Worm (Caenorhabditis elegans) whole organism, L4 larva: Measurements from ENCODE around the gene toc-1.

Experiments
- F26F4.8 ChIP-seq: fragments of 200-800 bp; sonication (Bioruptor generic); conservative IDR thresholded peaks from 2 replicates; pipeline ENCODE4 v1.3.6; 2022; ENCODE audit warnings: missing genetic modification characterization, missing compliant biosample characterization
- R02D3.7 ChIP-seq: fragments of 150-350 bp; sonication (generic microtip); optimal IDR thresholded peaks from 3 replicates; lab custom pipeline; 2014; ENCODE audit warnings: missing biosample characterization, missing genetic modification characterization
- T20F7.1 ChIP-seq: fragments of 200-800 bp; sonication (Bioruptor generic); optimal IDR thresholded peaks from 2 replicates; lab custom pipeline; 2018; ENCODE audit warnings: mild to moderate bottlenecking, missing genetic modification characterization, missing compliant biosample characterization
- T26A8.4 ChIP-seq: fragments of 200-800 bp; sonication (Bioruptor generic); IDR thresholded peaks from 2 replicates; pipeline ENCODE4 v1.3.6; 2022; ENCODE audit warnings: missing genetic modification characterization, missing compliant biosample characterization
- Y105C5A.15 ChIP-seq: fragments of 200-800 bp; sonication (Bioruptor generic); IDR thresholded peaks from 2 replicates; pipeline ENCODE4 v1.3.6; 2022; ENCODE audit warnings: missing genetic modification characterization, missing compliant biosample characterization
- Y5F2A.4 ChIP-seq: fragments of 200-800 bp; sonication (Bioruptor generic); optimal IDR thresholded peaks from 2 replicates; lab custom pipeline; 2018; ENCODE audit warnings: mild to moderate bottlenecking, missing genetic modification characterization, missing compliant biosample characterization
- ama-1 ChIP-seq: fragments of 150-350 bp; optimal IDR thresholded peaks from 2 replicates; lab custom pipeline; 2014; ENCODE audit warnings: inconsistent platforms, mixed read lengths
- arid-1 ChIP-seq: fragments of 200-800 bp; sonication (Bioruptor generic); conservative IDR thresholded peaks from 2 replicates; pipeline ENCODE4 v1.3.6; 2022; ENCODE audit warnings: missing genetic modification reagents, missing genetic modification characterization, missing compliant biosample characterization
- ceh-20 ChIP-seq: fragments of 200-800 bp; sonication (Bioruptor generic); IDR thresholded peaks from 2 replicates; pipeline ENCODE4 v1.3.6; 2022; ENCODE audit warnings: missing genetic modification reagents, missing genetic modification characterization, missing compliant biosample characterization
- ceh-28 ChIP-seq: fragments of 150-350 bp; optimal IDR thresholded peaks from 2 replicates; lab custom pipeline; 2014; ENCODE audit warnings: missing biosample characterization, missing genetic modification reagents, missing genetic modification characterization
- ceh-32 ChIP-seq: sonication (generic microtip); optimal IDR thresholded peaks from 2 replicates; lab custom pipeline; 2016; ENCODE audit warnings: mild to moderate bottlenecking, missing genetic modification characterization, missing compliant biosample characterization; ENCODE audit not compliant: poor library complexity
- ceh-62 ChIP-seq: sonication (generic microtip); optimal IDR thresholded peaks from 2 replicates; lab custom pipeline; 2017; ENCODE audit warnings: missing biosample characterization, missing genetic modification characterization
- ceh-82 ChIP-seq: sonication (generic microtip); optimal IDR thresholded peaks from 2 replicates; lab custom pipeline; 2017; ENCODE audit warnings: missing biosample characterization, missing genetic modification characterization
- ctbp-1 ChIP-seq: fragments of 200-800 bp; sonication (Bioruptor generic); IDR thresholded peaks from 2 replicates; pipeline ENCODE4 v1.3.6; 2022; ENCODE audit warnings: missing genetic modification reagents, missing genetic modification characterization, missing compliant biosample characterization
- daf-12 ChIP-seq: fragments of 150-350 bp; optimal IDR thresholded peaks from 2 replicates; lab custom pipeline; 2014; ENCODE audit warnings: missing biosample characterization, missing genetic modification reagents, missing genetic modification characterization
- daf-19 ChIP-seq: fragments of 200-800 bp; sonication (Bioruptor generic); conservative IDR thresholded peaks from 2 replicates; pipeline ENCODE4 v1.3.6; 2022; ENCODE audit warnings: missing genetic modification characterization, missing compliant biosample characterization
- dmd-9 ChIP-seq: fragments of 200-800 bp; sonication (Bioruptor generic); IDR thresholded peaks from 2 replicates; pipeline ENCODE4 v1.3.6; 2022; ENCODE audit warnings: missing genetic modification reagents, missing genetic modification characterization, missing compliant biosample characterization
- duxl-1 ChIP-seq: sonication (generic microtip); optimal IDR thresholded peaks from 2 replicates; lab custom pipeline; 2016; ENCODE audit warnings: mild to moderate bottlenecking, missing genetic modification characterization, moderate library complexity, missing compliant biosample characterization; ENCODE audit not compliant: poor library complexity
- dve-1 ChIP-seq: sonication (generic microtip); optimal IDR thresholded peaks from 2 replicates; lab custom pipeline; 2017; ENCODE audit warnings: antibody characterized with exemption, mild to moderate bottlenecking, missing genetic modification characterization, missing compliant biosample characterization; ENCODE audit not compliant: insufficient read depth
- egl-27 ChIP-seq: sonication (generic microtip); optimal IDR thresholded peaks from 3 replicates; lab custom pipeline; 2017; ENCODE audit warnings: missing biosample characterization, missing genetic modification reagents, missing genetic modification characterization
- fos-1 ChIP-seq: fragments of 150-350 bp; optimal IDR thresholded peaks from 2 replicates; lab custom pipeline; 2014; ENCODE audit warnings: missing biosample characterization, missing genetic modification characterization
- gei-8 ChIP-seq: fragments of 200-800 bp; sonication (Bioruptor generic); optimal IDR thresholded peaks from 2 replicates; lab custom pipeline; 2018; ENCODE audit warnings: mild to moderate bottlenecking, missing genetic modification characterization, missing compliant biosample characterization
- hif-1 ChIP-seq, 2 experiments: sonication (generic microtip); optimal IDR thresholded peaks; 2 replicates each; lab custom pipeline; 2016 to 2017; ENCODE audit warnings: missing compliant biosample characterization in 2 of 2, missing genetic modification characterization in 2 of 2, missing genetic modification reagents in 2 of 2, missing genotype in 2 of 2, mild to moderate bottlenecking in 1 of 2
- hlh-11 ChIP-seq: fragments of 200-800 bp; sonication (Bioruptor generic); optimal IDR thresholded peaks from 2 replicates; lab custom pipeline; 2018; ENCODE audit warnings: mild to moderate bottlenecking, missing genetic modification characterization, missing compliant biosample characterization
- lim-7 ChIP-seq: fragments of 200-800 bp; sonication (Bioruptor generic); IDR thresholded peaks from 2 replicates; pipeline ENCODE4 v1.3.6; 2022; ENCODE audit warnings: missing genetic modification characterization, missing compliant biosample characterization
- lin-13 ChIP-seq: fragments of 150-350 bp; optimal IDR thresholded peaks from 2 replicates; lab custom pipeline; 2014; ENCODE audit warnings: missing biosample characterization, missing genetic modification reagents, missing genetic modification characterization
- lin-15B ChIP-seq: fragments of 150-350 bp; sonication (generic microtip); optimal IDR thresholded peaks from 3 replicates; lab custom pipeline; 2014; ENCODE audit warnings: missing biosample characterization, missing genetic modification characterization
- lin-38 ChIP-seq: fragments of 200-800 bp; sonication (Bioruptor generic); IDR thresholded peaks from 2 replicates; pipeline ENCODE4 v1.3.6; 2022; ENCODE audit warnings: missing genetic modification reagents, missing genetic modification characterization, missing compliant biosample characterization
- lir-3 ChIP-seq: sonication (generic microtip); optimal IDR thresholded peaks from 2 replicates; lab custom pipeline; 2016; ENCODE audit warnings: mild to moderate bottlenecking, missing genetic modification characterization, missing compliant biosample characterization
- lsy-2 ChIP-seq, 2 experiments: fragments of 150-350 bp in 1 of 2; sonication (generic microtip) in 1 of 2; optimal IDR thresholded peaks; 2 replicates each; lab custom pipeline; 2014 to 2017; ENCODE audit warnings: missing biosample characterization in 2 of 2, missing genetic modification characterization in 2 of 2
- madf-5 ChIP-seq, 2 experiments: fragments of 200-800 bp; sonication (Bioruptor generic); IDR thresholded peaks; 2 replicates each; pipeline ENCODE4 v1.3.6; 2022; ENCODE audit warnings: missing compliant biosample characterization in 2 of 2, missing genetic modification characterization in 2 of 2
- mxl-3 ChIP-seq: fragments of 200-800 bp; sonication (Bioruptor generic); optimal IDR thresholded peaks from 2 replicates; lab custom pipeline; 2018; ENCODE audit warnings: mild to moderate bottlenecking, missing genetic modification characterization, missing compliant biosample characterization
- nhr-111 ChIP-seq: fragments of 200-800 bp; sonication (Bioruptor generic); optimal IDR thresholded peaks from 2 replicates; lab custom pipeline; 2018; ENCODE audit warnings: mild to moderate bottlenecking, missing genetic modification characterization, missing compliant biosample characterization
- nhr-28 ChIP-seq: fragments of 150-350 bp; optimal IDR thresholded peaks from 2 replicates; lab custom pipeline; 2014; ENCODE audit warnings: missing biosample characterization, missing genetic modification characterization
- nhr-41 ChIP-seq: fragments of 200-800 bp; sonication (Bioruptor generic); IDR thresholded peaks from 2 replicates; pipeline ENCODE4 v1.3.6; 2022; ENCODE audit warnings: missing genetic modification reagents, missing genetic modification characterization, missing compliant biosample characterization
- nhr-48 ChIP-seq: sonication (generic microtip); optimal IDR thresholded peaks from 2 replicates; lab custom pipeline; 2016; ENCODE audit warnings: mild to moderate bottlenecking, missing genetic modification characterization, missing compliant biosample characterization
- nhr-76 ChIP-seq: fragments of 150-350 bp; optimal IDR thresholded peaks from 2 replicates; lab custom pipeline; 2014; ENCODE audit warnings: missing biosample characterization, missing genetic modification characterization
- nhr-77 ChIP-seq: fragments of 150-350 bp; optimal IDR thresholded peaks from 2 replicates; lab custom pipeline; 2014; ENCODE audit warnings: missing biosample characterization, missing genetic modification characterization
- rbr-2 ChIP-seq: sonication (generic microtip); optimal IDR thresholded peaks from 2 replicates; lab custom pipeline; 2016; ENCODE audit warnings: missing genotype, missing genetic modification characterization, missing compliant biosample characterization
- sdz-12 ChIP-seq: fragments of 200-800 bp; sonication (Bioruptor generic); optimal IDR thresholded peaks from 2 replicates; lab custom pipeline; 2018; ENCODE audit warnings: mild to moderate bottlenecking, missing genetic modification characterization, missing compliant biosample characterization
- snpc-1.2 ChIP-seq: fragments of 200-800 bp; sonication (Bioruptor generic); IDR thresholded peaks from 2 replicates; pipeline ENCODE4 v1.3.6; 2022; ENCODE audit warnings: missing genetic modification reagents, missing genetic modification characterization, missing compliant biosample characterization
- spr-1 ChIP-seq: sonication (generic microtip); optimal IDR thresholded peaks from 2 replicates; lab custom pipeline; 2016; ENCODE audit warnings: mild to moderate bottlenecking, missing genetic modification characterization, missing compliant biosample characterization
- spr-3 ChIP-seq: fragments of 200-800 bp; sonication (Bioruptor generic); optimal IDR thresholded peaks from 2 replicates; lab custom pipeline; 2018; ENCODE audit warnings: mild to moderate bottlenecking, missing genetic modification characterization, missing compliant biosample characterization
- unc-130 ChIP-seq: sonication (generic microtip); optimal IDR thresholded peaks from 2 replicates; lab custom pipeline; 2016; ENCODE audit warnings: missing genetic modification reagents, missing genetic modification characterization, missing compliant biosample characterization
- unc-39 ChIP-seq: sonication (generic microtip); optimal IDR thresholded peaks from 2 replicates; lab custom pipeline; 2017; ENCODE audit warnings: missing biosample characterization, missing genetic modification characterization
- zfp-2 ChIP-seq: sonication (generic microtip); optimal IDR thresholded peaks from 2 replicates; lab custom pipeline; 2016; ENCODE audit warnings: mild to moderate bottlenecking, missing genetic modification characterization, missing compliant biosample characterization
- zip-11 ChIP-seq: fragments of 200-800 bp; sonication (Bioruptor generic); IDR thresholded peaks from 2 replicates; pipeline ENCODE4 v1.3.6; 2022; ENCODE audit warnings: missing genetic modification characterization, missing compliant biosample characterization
- zip-2 ChIP-seq: fragments of 150-350 bp; optimal IDR thresholded peaks from 2 replicates; lab custom pipeline; 2014; ENCODE audit warnings: missing biosample characterization, missing genetic modification characterization
- ztf-11 ChIP-seq: fragments of 150-350 bp; optimal IDR thresholded peaks from 2 replicates; lab custom pipeline; 2014; ENCODE audit warnings: missing biosample characterization, missing genetic modification characterization

The toc-1 gene

ce11 chrIII:5294867-5295266 is 19.8 kb downstream of the toc-1 start (continued):
- TF ChIP-seq dve-1 (tag; lab: Kevin White, UChicago) (peak; percentile 50), ceh-82 (tag; lab: Kevin White, UChicago) (no peak), arid-1 (GFP tag; lab: Robert Waterston, UW) (peak; percentile 90), lin-38 (GFP tag; lab: Robert Waterston, UW) (peak; percentile 83), lim-7 (peak; percentile 96), lir-3 (tag; lab: Kevin White, UChicago) (peak; percentile 81), lin-15B (tag; lab: Kevin White, UChicago) (no peak), nhr-77 (tag; lab: Kevin White, UChicago) (no peak), zip-11 (GFP tag; lab: Robert Waterston, UW) (peak; percentile 58; the same call in 1 of the 2 replicates), unc-39 (tag; lab: Kevin White, UChicago) (no peak), nhr-48 (tag; lab: Kevin White, UChicago) (peak; percentile 39), ztf-11 (tag; lab: Kevin White, UChicago) (no peak), nhr-41 (GFP tag; lab: Robert Waterston, UW) (peak; percentile 65; the same call in 1 of the 2 replicates), ceh-32 (peak; percentile 22), Y105C5A.15 (GFP tag; lab: Robert Waterston, UW) (0 out of 2 replicates have a peak, but pooled peaks have one; percentile 47), sdz-12 (GFP tag; lab: Kevin White, UChicago) (peak; percentile 82), ctbp-1 (GFP tag; lab: Robert Waterston, UW) (peak; percentile 76), spr-3 (GFP tag; lab: Kevin White, UChicago) (peak; percentile 69), ceh-62 (tag; lab: Kevin White, UChicago) (no peak), spr-1 (tag; lab: Kevin White, UChicago) (peak; percentile 76), nhr-76 (no peak), zfp-2 (tag; lab: Kevin White, UChicago) (peak; percentile 35), hif-1 (tag; optimal IDR thresholded peaks at IDR 0.05; lab: Kevin White, UChicago) (peak; percentile 2 to 56), fos-1 (tag; lab: Kevin White, UChicago) (no peak), mxl-3 (GFP tag; lab: Kevin White, UChicago) (no peak), F26F4.8 (GFP tag; lab: Robert Waterston, UW) (peak; percentile 93), ceh-28 (tag; lab: Kevin White, UChicago) (no peak), hlh-11 (tag; lab: Kevin White, UChicago) (no peak), duxl-1 (tag; lab: Kevin White, UChicago) (peak; percentile 71), ceh-20 (peak; percentile 71; the same call in 1 of the 2 replicates), rbr-2 (peak; percentile 64), T26A8.4 (GFP tag; lab: Robert Waterston, UW) (peak; percentile 87), zip-2 (tag; lab: Kevin White, UChicago) (no peak), T20F7.1 (GFP tag; lab: Kevin White, UChicago) (peak; percentile 47), egl-27 (tag; lab: Kevin White, UChicago) (no peak), daf-12 (no peak), nhr-28 (tag; lab: Kevin White, UChicago) (peak; percentile 23), nhr-111 (peak; percentile 25), snpc-1.2 (GFP tag; lab: Robert Waterston, UW) (peak; percentile 46; the same call in 1 of the 2 replicates), gei-8 (peak; percentile 79), lsy-2 (tag; optimal IDR thresholded peaks at IDR 0.05; lab: Kevin White, UChicago) (no peak), dmd-9 (GFP tag; lab: Robert Waterston, UW) (peak; percentile 65; the same call in 1 of the 2 replicates), Y5F2A.4 (GFP tag; lab: Kevin White, UChicago) (peak; percentile 74), unc-130 (peak; percentile 78), daf-19 (GFP tag; lab: Robert Waterston, UW) (peak; percentile 92), ama-1 (no peak), lin-13 (GFP tag; lab: Kevin White, UChicago) (no peak), R02D3.7 (peak; percentile 3), madf-5 (GFP tag; IDR thresholded peaks at IDR 0.05; lab: Robert Waterston, UW) (peak; percentile 15 to 75; a peak in 2 of 4 replicates)
- TF ChIP-seq, all 104 proteins: peak for 65
